Worm (Caenorhabditis elegans) whole organism, L3 larva: ENCODE measurements around the gene T14G12.12.

Experiments
- R02D3.7 ChIP-seq: fragments of 150-350 bp; optimal IDR thresholded peaks from 2 replicates; lab custom pipeline; 2014; ENCODE audit warnings: missing biosample characterization, missing genetic modification characterization
- ZK546.5 ChIP-seq: sonication (generic microtip); optimal IDR thresholded peaks from 2 replicates; lab custom pipeline; 2017; ENCODE audit warnings: missing biosample characterization, missing genetic modification characterization
- aly-2 ChIP-seq: fragments of 150-350 bp; optimal IDR thresholded peaks from 2 replicates; lab custom pipeline; 2014; ENCODE audit warnings: missing biosample characterization, missing genetic modification characterization
- ama-1 ChIP-seq: fragments of 150-350 bp; optimal IDR thresholded peaks from 2 replicates; lab custom pipeline; 2018
- ceh-16 ChIP-seq: sonication (generic microtip); optimal IDR thresholded peaks from 2 replicates; lab custom pipeline; 2017; ENCODE audit warnings: missing biosample characterization, missing genetic modification characterization
- ceh-9 ChIP-seq: sonication (generic microtip); optimal IDR thresholded peaks from 2 replicates; lab custom pipeline; 2018; ENCODE audit warnings: missing biosample characterization, missing genetic modification characterization
- daf-12 ChIP-seq: fragments of 150-350 bp; optimal IDR thresholded peaks from 2 replicates; lab custom pipeline; 2014; ENCODE audit warnings: missing biosample characterization, missing genetic modification reagents, missing genetic modification characterization
- egl-5 ChIP-seq: fragments of 150-350 bp; optimal IDR thresholded peaks from 2 replicates; lab custom pipeline; 2017; ENCODE audit warnings: missing biosample characterization, missing genetic modification reagents, missing genetic modification characterization, inconsistent platforms
- elt-1 ChIP-seq: fragments of 150-350 bp; optimal IDR thresholded peaks from 2 replicates; lab custom pipeline; 2014; ENCODE audit warnings: missing biosample characterization, missing genetic modification characterization
- elt-2 ChIP-seq: sonication (generic microtip); optimal IDR thresholded peaks from 2 replicates; lab custom pipeline; 2016; ENCODE audit warnings: missing genetic modification reagents, mild to moderate bottlenecking, missing genetic modification characterization, missing compliant biosample characterization
- elt-3 ChIP-seq, 3 experiments: fragments of 150-350 bp in 1 of 3; sonication (generic microtip) in 2 of 3; optimal IDR thresholded peaks; 2 replicates in 2 of 3; 4 replicates in 1 of 3; lab custom pipeline; 2014 to 2017; ENCODE audit warnings: missing biosample characterization in 3 of 3, missing genetic modification characterization in 3 of 3
- eor-1 ChIP-seq, 2 experiments: fragments of 150-350 bp; optimal IDR thresholded peaks; 2 replicates each; lab custom pipeline; 2014 to 2018; ENCODE audit warnings: missing biosample characterization in 2 of 2, missing genetic modification characterization in 2 of 2
- fkh-10 ChIP-seq: sonication (generic microtip); optimal IDR thresholded peaks from 2 replicates; lab custom pipeline; 2017; ENCODE audit warnings: missing biosample characterization, missing genetic modification reagents, missing genetic modification characterization
- fkh-2 ChIP-seq: fragments of 150-350 bp; optimal IDR thresholded peaks from 2 replicates; lab custom pipeline; 2014; ENCODE audit warnings: missing biosample characterization, missing genetic modification reagents, missing genetic modification characterization
- fos-1 ChIP-seq: fragments of 150-350 bp; optimal IDR thresholded peaks from 2 replicates; lab custom pipeline; 2014; ENCODE audit warnings: missing biosample characterization, missing genetic modification characterization
- lin-15B ChIP-seq: fragments of 150-350 bp; optimal IDR thresholded peaks from 2 replicates; lab custom pipeline; 2014; ENCODE audit warnings: missing biosample characterization, missing genetic modification characterization
- mml-1 ChIP-seq: fragments of 150-350 bp; sonication (generic microtip); optimal IDR thresholded peaks from 3 replicates; lab custom pipeline; 2014; ENCODE audit warnings: missing biosample characterization, missing genetic modification characterization
- nhr-11 ChIP-seq: fragments of 150-350 bp; optimal IDR thresholded peaks from 2 replicates; lab custom pipeline; 2014; ENCODE audit warnings: missing biosample characterization, missing genetic modification characterization
- nhr-12 ChIP-seq: fragments of 150-350 bp; optimal IDR thresholded peaks from 2 replicates; lab custom pipeline; 2014; ENCODE audit warnings: missing biosample characterization, missing genetic modification characterization
- nhr-23 ChIP-seq: fragments of 150-350 bp; optimal IDR thresholded peaks from 2 replicates; lab custom pipeline; 2014; ENCODE audit warnings: missing biosample characterization, missing genetic modification reagents, missing genetic modification characterization
- nhr-237 ChIP-seq: fragments of 150-350 bp; optimal IDR thresholded peaks from 2 replicates; lab custom pipeline; 2014; ENCODE audit warnings: missing biosample characterization, missing genetic modification characterization
- nhr-25 ChIP-seq: sonication (generic microtip); optimal IDR thresholded peaks from 2 replicates; lab custom pipeline; 2017; ENCODE audit warnings: missing biosample characterization, missing genetic modification characterization
- nhr-28 ChIP-seq: fragments of 150-350 bp; optimal IDR thresholded peaks from 2 replicates; lab custom pipeline; 2014; ENCODE audit warnings: missing biosample characterization, missing genetic modification characterization
- nhr-43 ChIP-seq: sonication (generic microtip); optimal IDR thresholded peaks from 2 replicates; lab custom pipeline; 2016; ENCODE audit warnings: mild to moderate bottlenecking, missing genetic modification characterization, missing compliant biosample characterization; ENCODE audit not compliant: poor library complexity, severe bottlenecking
- nhr-67 ChIP-seq: fragments of 150-350 bp; optimal IDR thresholded peaks from 2 replicates; lab custom pipeline; 2014; ENCODE audit warnings: missing biosample characterization, missing genetic modification characterization
- nhr-76 ChIP-seq: fragments of 150-350 bp; sonication (generic microtip); optimal IDR thresholded peaks from 5 replicates; lab custom pipeline; 2014; ENCODE audit warnings: missing biosample characterization, missing genetic modification characterization
- nhr-77 ChIP-seq: fragments of 150-350 bp; optimal IDR thresholded peaks from 2 replicates; lab custom pipeline; 2014; ENCODE audit warnings: missing biosample characterization, missing genetic modification characterization
- pha-4 ChIP-seq: fragments of 150-350 bp; optimal IDR thresholded peaks from 2 replicates; lab custom pipeline; 2014; ENCODE audit warnings: missing biosample characterization, missing genetic modification reagents, missing genetic modification characterization
- pqm-1 ChIP-seq: fragments of 150-350 bp; optimal IDR thresholded peaks from 2 replicates; lab custom pipeline; 2017; ENCODE audit warnings: missing biosample characterization, missing genetic modification characterization, inconsistent platforms
- sea-2 ChIP-seq: fragments of 150-350 bp; sonication (generic microtip); optimal IDR thresholded peaks from 4 replicates; lab custom pipeline; 2014; ENCODE audit warnings: missing biosample characterization, missing genetic modification reagents, missing genetic modification characterization
- skn-1 ChIP-seq: fragments of 150-350 bp; optimal IDR thresholded peaks from 2 replicates; lab custom pipeline; 2014; ENCODE audit warnings: missing biosample characterization, missing genetic modification characterization
- snpc-4 ChIP-seq: fragments of 150-350 bp; optimal IDR thresholded peaks from 2 replicates; lab custom pipeline; 2014; ENCODE audit warnings: missing biosample characterization, missing genetic modification characterization
- tbx-2 ChIP-seq: sonication (generic microtip); optimal IDR thresholded peaks from 2 replicates; lab custom pipeline; 2016; ENCODE audit warnings: mild to moderate bottlenecking, missing genetic modification characterization, missing compliant biosample characterization
- unc-39 ChIP-seq: sonication (generic microtip); optimal IDR thresholded peaks from 4 replicates; lab custom pipeline; 2017; ENCODE audit warnings: missing biosample characterization, missing genetic modification characterization
- unc-62 ChIP-seq: fragments of 150-350 bp; sonication (generic microtip); optimal IDR thresholded peaks from 4 replicates; lab custom pipeline; 2014; ENCODE audit warnings: missing biosample characterization, missing genetic modification reagents, missing genetic modification characterization
- ztf-11 ChIP-seq: fragments of 150-350 bp; optimal IDR thresholded peaks from 2 replicates; lab custom pipeline; 2014; ENCODE audit warnings: missing biosample characterization, missing genetic modification characterization
- ztf-4 ChIP-seq: fragments of 150-350 bp; optimal IDR thresholded peaks from 2 replicates; lab custom pipeline; 2014; ENCODE audit warnings: missing biosample characterization, missing genetic modification characterization

The T14G12.12 gene

ce11 chrX:3751370-3751769 is 6.9 kb downstream of the T14G12.12 start:
- TF ChIP-seq lin-15B (no peak), ceh-9 (tag; lab: Kevin White, UChicago) (no peak), ZK546.5 (tag; lab: Kevin White, UChicago) (no peak), nhr-76 (tag; lab: Kevin White, UChicago) (no peak), nhr-77 (tag; lab: Kevin White, UChicago) (no peak), ama-1 (no peak), snpc-4 (tag; lab: Kevin White, UChicago) (no peak), mml-1 (no peak), pqm-1 (tag; lab: Kevin White, UChicago) (no peak), unc-62 (GFP tag; lab: Kevin White, UChicago) (no peak), elt-2 (tag; lab: Kevin White, UChicago) (no peak), R02D3.7 (tag; lab: Kevin White, UChicago) (no peak), fkh-2 (tag; lab: Kevin White, UChicago) (no peak), ztf-11 (tag; lab: Kevin White, UChicago) (no peak)
- TF ChIP-seq, all 47 proteins: peak for 0

- TF ChIP-seq ama-1, result no peak
- no peak for TF ChIP-seq nhr-28 (tag; lab: Kevin White, UChicago)
- no peak for TF ChIP-seq nhr-237 (tag; lab: Kevin White, UChicago)
- no peak for TF ChIP-seq daf-12
- no peak for TF ChIP-seq tbx-2
- no peak for TF ChIP-seq nhr-67 (tag; lab: Kevin White, UChicago)
- TF ChIP-seq sea-2 (GFP tag; lab: Kevin White, UChicago), result no peak
- TF ChIP-seq lin-15B, result no peak
- no peak for TF ChIP-seq skn-1 (tag; lab: Kevin White, UChicago)
- TF ChIP-seq ztf-4 (tag; lab: Kevin White, UChicago), result no peak
- no peak for TF ChIP-seq ZK546.5 (tag; lab: Kevin White, UChicago)
- TF ChIP-seq egl-5 (tag; lab: Kevin White, UChicago), result no peak
- no peak for TF ChIP-seq aly-2 (tag; lab: Kevin White, UChicago)
- TF ChIP-seq ztf-11 (tag; lab: Kevin White, UChicago), result no peak
- TF ChIP-seq pqm-1 (tag; lab: Kevin White, UChicago), result no peak
- TF ChIP-seq elt-1 (tag; lab: Kevin White, UChicago), result no peak
- no peak for TF ChIP-seq nhr-43
- TF ChIP-seq nhr-23 (tag; lab: Kevin White, UChicago), result no peak
Observed at ce11 chrX:3743190-3743589, 15.1 kb downstream of the T14G12.12 start.

- no peak for TF ChIP-seq nhr-43
- TF ChIP-seq pha-4 (tag; lab: Kevin White, UChicago), result no peak
- no peak for TF ChIP-seq fkh-2 (tag; lab: Kevin White, UChicago)
Observed at ce11 chrX:3742223-3742622, 16.1 kb downstream of the T14G12.12 start, which contains the start of gene fkh-2. Gene fkh-2, minus strand, starts transcription at chrX:3742323.

ce11 chrX:3738617-3739016 is 19.7 kb downstream of the T14G12.12 start:
- no peak for TF ChIP-seq pqm-1 (tag; lab: Kevin White, UChicago)
- TF ChIP-seq, all 47 proteins: peak for 0

- TF ChIP-seq ztf-11 (tag; lab: Kevin White, UChicago) (no peak), fkh-10 (no peak), nhr-12 (no peak), lin-15B (no peak), nhr-76 (tag; lab: Kevin White, UChicago) (no peak), ceh-16 (no peak), fos-1 (tag; lab: Kevin White, UChicago) (no peak), unc-39 (no peak)
Observed at ce11 chrX:3733732-3734131, 24.6 kb downstream of the T14G12.12 start, which contains the start of gene tag-18. Gene tag-18, minus strand, starts transcription at chrX:3734036.

- TF ChIP-seq nhr-67 (tag; lab: Kevin White, UChicago) (no peak), nhr-11 (tag; lab: Kevin White, UChicago) (no peak), nhr-76 (tag; lab: Kevin White, UChicago) (no peak), eor-1 (tag; optimal IDR thresholded peaks at IDR 0.05; lab: Kevin White, UChicago) (no peak), unc-62 (GFP tag; lab: Kevin White, UChicago) (no peak), nhr-23 (tag; lab: Kevin White, UChicago) (no peak), elt-3 (tag; optimal IDR thresholded peaks at IDR 0.05; lab: Kevin White, UChicago) (no peak), ZK546.5 (tag; lab: Kevin White, UChicago) (no peak), snpc-4 (tag; lab: Kevin White, UChicago) (no peak), ceh-9 (tag; lab: Kevin White, UChicago) (no peak), elt-1 (tag; lab: Kevin White, UChicago) (no peak), lin-15B (no peak), nhr-25 (no peak), nhr-237 (tag; lab: Kevin White, UChicago) (no peak), fkh-2 (tag; lab: Kevin White, UChicago) (no peak)
Observed at ce11 chrX:3733321-3733720, 25.0 kb downstream of the T14G12.12 start.
